Worm (Caenorhabditis elegans): ENCODE data around the gene nstp-10.

Gene nstp-10

ce11 chrV:9550313-9550712, 677 bp upstream of the nstp-10 start, which contains the start of gene ehbp-1:
TSS of gene ehbp-1 (plus strand) at chrV:9550644.
- TF ChIP-seq mml-1 (tag; optimal IDR thresholded peaks at IDR 0.05) (no peak), egl-27 (tag; optimal IDR thresholded peaks at IDR 0.05) (no peak), nhr-67 (tag; optimal IDR thresholded peaks at IDR 0.05) (no peak), snpc-4 (tag; optimal IDR thresholded peaks at IDR 0.05) (no peak), fkh-10 (GFP tag; optimal IDR thresholded peaks at IDR 0.05) (peak; percentile 32), nfya-1 (tag; optimal IDR thresholded peaks at IDR 0.05; ENCODE audit: insufficient read depth) (peak; percentile 34)

ce11 chrV:9546860-9547269, 2.8 kb downstream of the nstp-10 start, which contains the start of gene his-37:
TSS of gene his-37 (plus strand) at chrV:9547105.
- peak; percentile 98 for TF ChIP-seq jun-1 (tag; optimal IDR thresholded peaks at IDR 0.05)
- peak; percentile 73 for TF ChIP-seq fkh-2 (tag; optimal IDR thresholded peaks at IDR 0.05)
- TF ChIP-seq lin-39 (tag; optimal IDR thresholded peaks at IDR 0.05), result peak; percentile 97
- peak; percentile 92 for TF ChIP-seq nhr-76 (tag; optimal IDR thresholded peaks at IDR 0.05)
- peak; percentile 100 for TF ChIP-seq nhr-25 (tag; optimal IDR thresholded peaks at IDR 0.05)
- no peak for TF ChIP-seq nhr-67 (tag; optimal IDR thresholded peaks at IDR 0.05)
- no peak for TF ChIP-seq nhr-12 (tag; optimal IDR thresholded peaks at IDR 0.05)
- TF ChIP-seq nfya-1 (tag; optimal IDR thresholded peaks at IDR 0.05; ENCODE audit: insufficient read depth), result peak; percentile 98
- peak; percentile 99 for TF ChIP-seq lsy-12 (tag; optimal IDR thresholded peaks at IDR 0.05)
- TF ChIP-seq nhr-237 (tag; optimal IDR thresholded peaks at IDR 0.05), result no peak
- peak; percentile 72 for TF ChIP-seq ceh-16 (tag; optimal IDR thresholded peaks at IDR 0.05)
- peak; percentile 76 to 98 (median 96) for TF ChIP-seq elt-3 (tag; optimal IDR thresholded peaks at IDR 0.05)
- TF ChIP-seq elt-2 (tag; optimal IDR thresholded peaks at IDR 0.05), result peak; percentile 94
- TF ChIP-seq skn-1 (tag; optimal IDR thresholded peaks at IDR 0.05), result peak; percentile 89
- peak; percentile 40 for TF ChIP-seq ztf-11 (tag; optimal IDR thresholded peaks at IDR 0.05)
- peak; percentile 90 for TF ChIP-seq pqm-1 (tag; optimal IDR thresholded peaks at IDR 0.05)
- TF ChIP-seq nhr-28 (tag; optimal IDR thresholded peaks at IDR 0.05), result peak; percentile 71
- peak; percentile 98 for TF ChIP-seq pha-4 (tag; optimal IDR thresholded peaks at IDR 0.05)
- TF ChIP-seq hmg-11 (tag; optimal IDR thresholded peaks at IDR 0.05), result peak; percentile 91
- peak; percentile 90 for TF ChIP-seq egl-27 (tag; optimal IDR thresholded peaks at IDR 0.05)
- TF ChIP-seq nhr-43 (tag; optimal IDR thresholded peaks at IDR 0.05; ENCODE audit: poor library complexity, severe bottlenecking), result peak; percentile 98
- TF ChIP-seq daf-12 (tag; optimal IDR thresholded peaks at IDR 0.05), result no peak
- TF ChIP-seq ceh-28 (tag; optimal IDR thresholded peaks at IDR 0.05), result peak; percentile 92
- TF ChIP-seq tbx-2 (tag; optimal IDR thresholded peaks at IDR 0.05), result peak; percentile 97
- TF ChIP-seq lin-15B (tag; optimal IDR thresholded peaks at IDR 0.05), result peak; percentile 95
- TF ChIP-seq fos-1 (tag; optimal IDR thresholded peaks at IDR 0.05), result peak; percentile 95
- TF ChIP-seq eor-1 (tag; optimal IDR thresholded peaks at IDR 0.05), result peak; percentile 84 to 86
- no peak for TF ChIP-seq mml-1 (tag; optimal IDR thresholded peaks at IDR 0.05)
- TF ChIP-seq ama-1 (optimal IDR thresholded peaks at IDR 0.05), result peak; percentile 88
- peak; percentile 86 for TF ChIP-seq zag-1 (tag; optimal IDR thresholded peaks at IDR 0.05)
- peak; percentile 92 for TF ChIP-seq nhr-77 (tag; optimal IDR thresholded peaks at IDR 0.05)
- peak; percentile 96 for TF ChIP-seq snpc-4 (tag; optimal IDR thresholded peaks at IDR 0.05)
- peak; percentile 44 for TF ChIP-seq ZK546.5 (tag; optimal IDR thresholded peaks at IDR 0.05)
- peak; percentile 52 for TF ChIP-seq mdl-1 (tag; optimal IDR thresholded peaks at IDR 0.05)
- peak; percentile 92 for TF ChIP-seq ceh-82 (tag; optimal IDR thresholded peaks at IDR 0.05)
- TF ChIP-seq nhr-11 (tag; optimal IDR thresholded peaks at IDR 0.05), result peak; percentile 99
- TF ChIP-seq elt-1 (tag; optimal IDR thresholded peaks at IDR 0.05), result peak; percentile 88
- TF ChIP-seq sea-2 (GFP tag; optimal IDR thresholded peaks at IDR 0.05), result peak; percentile 94
- TF ChIP-seq R02D3.7 (tag; optimal IDR thresholded peaks at IDR 0.05), result peak; percentile 89
- no peak for TF ChIP-seq ceh-9 (tag; optimal IDR thresholded peaks at IDR 0.05)
- TF ChIP-seq aly-2 (tag; optimal IDR thresholded peaks at IDR 0.05), result peak; percentile 64
- TF ChIP-seq ztf-4 (tag; optimal IDR thresholded peaks at IDR 0.05), result peak; percentile 91
- peak; percentile 97 for TF ChIP-seq unc-62 (GFP tag; optimal IDR thresholded peaks at IDR 0.05)
- peak; percentile 87 for TF ChIP-seq egl-5 (tag; optimal IDR thresholded peaks at IDR 0.05)
- TF ChIP-seq unc-39 (tag; optimal IDR thresholded peaks at IDR 0.05), result no peak
- peak; percentile 99 for TF ChIP-seq fkh-10 (GFP tag; optimal IDR thresholded peaks at IDR 0.05)
- TF ChIP-seq nhr-23 (tag; optimal IDR thresholded peaks at IDR 0.05), result peak; percentile 100
